Fruit fly (Drosophila melanogaster): ENCODE results near the gene rdgA.

DNA sequence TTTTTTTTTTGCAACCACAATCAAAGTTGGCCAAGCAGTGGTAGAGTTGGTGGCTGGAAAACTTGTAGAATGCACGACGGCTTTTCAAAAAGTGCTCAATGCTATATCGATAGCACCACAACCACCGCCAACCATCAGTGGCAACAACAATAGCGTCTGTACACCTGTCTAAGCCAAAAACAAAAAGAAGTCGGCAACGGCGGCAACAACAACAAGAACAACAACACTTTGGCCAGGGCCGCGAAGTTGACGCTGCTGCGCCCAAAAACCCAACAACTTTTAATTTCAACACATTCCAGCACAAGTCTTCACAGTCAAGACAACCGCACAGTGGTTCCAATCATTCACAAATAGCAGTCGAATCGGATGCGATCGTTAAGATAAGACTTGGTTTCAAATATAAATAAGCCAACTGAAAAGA, 43.7 kb upstream of the rdgA start:
- TF ChIP-seq Mes4 (GFP tag; optimal IDR thresholded peaks at IDR 0.05), result no peak
- no peak for TF ChIP-seq gro (GFP tag; optimal IDR thresholded peaks at IDR 0.05)
- TF ChIP-seq HLHmδ (GFP tag; optimal IDR thresholded peaks at IDR 0.05), result no peak
- TF ChIP-seq CG2889 (GFP tag; IDR thresholded peaks at IDR 0.05), result no peak
- TF ChIP-seq CoRest (tag; optimal IDR thresholded peaks at IDR 0.05), result no peak
- TF ChIP-seq ap (GFP tag; IDR thresholded peaks at IDR 0.05), result no peak
- no peak for TF ChIP-seq CG2199 (GFP tag; IDR thresholded peaks at IDR 0.05)
- TF ChIP-seq Sry-δ (GFP tag; optimal IDR thresholded peaks at IDR 0.05), result no peak
- TF ChIP-seq Nf-YA (GFP tag; IDR thresholded peaks at IDR 0.05), result no peak
- no peak for TF ChIP-seq CG3995 (GFP tag; optimal IDR thresholded peaks at IDR 0.05)
- TF ChIP-seq pho (GFP tag; optimal IDR thresholded peaks at IDR 0.05), result no peak
- no peak for TF ChIP-seq cwo (GFP tag; optimal IDR thresholded peaks at IDR 0.05)

Measured in whole organism, embryonic.